Worm (Caenorhabditis elegans) whole organism, L4 larva: ENCODE results near the gene F59G1.4.
A peak's percentile ranks its signal among the peaks of the same experiment; 100 is the strongest.

ENCODE experiments used
- D1046.2 ChIP-seq: fragments of 200-800 bp; sonication (Bioruptor generic); IDR thresholded peaks from 2 replicates; pipeline ENCODE4 v1.3.6; 2022; ENCODE audit warnings: missing genetic modification characterization, missing compliant biosample characterization
- F26F4.8 ChIP-seq: fragments of 200-800 bp; sonication (Bioruptor generic); conservative IDR thresholded peaks from 2 replicates; pipeline ENCODE4 v1.3.6; 2022; ENCODE audit warnings: missing genetic modification characterization, missing compliant biosample characterization
- F44E2.7 ChIP-seq: fragments of 200-800 bp; sonication (Bioruptor generic); IDR thresholded peaks from 2 replicates; pipeline ENCODE4 v2.1.2; 2022; ENCODE audit warnings: missing genetic modification characterization, missing compliant biosample characterization
- R02D3.7 ChIP-seq: fragments of 150-350 bp; sonication (generic microtip); optimal IDR thresholded peaks from 3 replicates; lab custom pipeline; 2014; ENCODE audit warnings: missing biosample characterization, missing genetic modification characterization
- T20F7.1 ChIP-seq: fragments of 200-800 bp; sonication (Bioruptor generic); optimal IDR thresholded peaks from 2 replicates; lab custom pipeline; 2018; ENCODE audit warnings: mild to moderate bottlenecking, missing genetic modification characterization, missing compliant biosample characterization
- aha-1 ChIP-seq: fragments of 150-350 bp; peaks from one replicate; lab custom pipeline; 2014; ENCODE audit warnings: missing biosample characterization, missing genetic modification characterization
- ama-1 ChIP-seq: fragments of 150-350 bp; optimal IDR thresholded peaks from 2 replicates; lab custom pipeline; 2014; ENCODE audit warnings: inconsistent platforms, mixed read lengths
- attf-4 ChIP-seq: sonication (generic microtip); optimal IDR thresholded peaks from 3 replicates; lab custom pipeline; 2017; ENCODE audit warnings: missing biosample characterization, missing genetic modification characterization
- ceh-20 ChIP-seq: fragments of 200-800 bp; sonication (Bioruptor generic); IDR thresholded peaks from 2 replicates; pipeline ENCODE4 v1.3.6; 2022; ENCODE audit warnings: missing genetic modification reagents, missing genetic modification characterization, missing compliant biosample characterization
- ctbp-1 ChIP-seq: fragments of 200-800 bp; sonication (Bioruptor generic); IDR thresholded peaks from 2 replicates; pipeline ENCODE4 v1.3.6; 2022; ENCODE audit warnings: missing genetic modification reagents, missing genetic modification characterization, missing compliant biosample characterization
- daf-16 ChIP-seq, 3 experiments: sonication (generic microtip); optimal IDR thresholded peaks; 2 replicates each; lab custom pipeline; 2016 to 2017; ENCODE audit warnings: missing genetic modification characterization in 3 of 3, missing genetic modification reagents in 3 of 3, mild to moderate bottlenecking in 2 of 3, missing compliant biosample characterization in 2 of 3, missing biosample characterization in 1 of 3, moderate library complexity in 1 of 3
- daf-8 ChIP-seq: fragments of 200-800 bp; sonication (Bioruptor generic); IDR thresholded peaks from 2 replicates; pipeline ENCODE4 v1.3.6; 2022; ENCODE audit warnings: missing genetic modification characterization, missing compliant biosample characterization
- dmd-6 ChIP-seq: fragments of 200-800 bp; sonication (Bioruptor generic); IDR thresholded peaks from 2 replicates; pipeline ENCODE4 v1.3.6; 2022; ENCODE audit warnings: missing genetic modification reagents, missing genetic modification characterization, missing compliant biosample characterization
- dmd-9 ChIP-seq: fragments of 200-800 bp; sonication (Bioruptor generic); IDR thresholded peaks from 2 replicates; pipeline ENCODE4 v1.3.6; 2022; ENCODE audit warnings: missing genetic modification reagents, missing genetic modification characterization, missing compliant biosample characterization
- dpl-1 ChIP-seq: fragments of 150-350 bp; optimal IDR thresholded peaks from 2 replicates; lab custom pipeline; 2014; ENCODE audit warnings: missing biosample characterization, missing genetic modification reagents, missing genetic modification characterization
- duxl-1 ChIP-seq: sonication (generic microtip); optimal IDR thresholded peaks from 2 replicates; lab custom pipeline; 2016; ENCODE audit warnings: mild to moderate bottlenecking, missing genetic modification characterization, moderate library complexity, missing compliant biosample characterization; ENCODE audit not compliant: poor library complexity
- dve-1 ChIP-seq: sonication (generic microtip); optimal IDR thresholded peaks from 2 replicates; lab custom pipeline; 2017; ENCODE audit warnings: antibody characterized with exemption, mild to moderate bottlenecking, missing genetic modification characterization, missing compliant biosample characterization; ENCODE audit not compliant: insufficient read depth
- hif-1 ChIP-seq, 2 experiments: sonication (generic microtip); optimal IDR thresholded peaks; 2 replicates each; lab custom pipeline; 2016 to 2017; ENCODE audit warnings: missing compliant biosample characterization in 2 of 2, missing genetic modification characterization in 2 of 2, missing genetic modification reagents in 2 of 2, missing genotype in 2 of 2, mild to moderate bottlenecking in 1 of 2
- hlh-11 ChIP-seq: fragments of 200-800 bp; sonication (Bioruptor generic); optimal IDR thresholded peaks from 2 replicates; lab custom pipeline; 2018; ENCODE audit warnings: mild to moderate bottlenecking, missing genetic modification characterization, missing compliant biosample characterization
- hlh-30 ChIP-seq: sonication (generic microtip); optimal IDR thresholded peaks from 2 replicates; lab custom pipeline; 2017; ENCODE audit warnings: antibody characterized with exemption, mild to moderate bottlenecking, missing genetic modification characterization, missing compliant biosample characterization; ENCODE audit not compliant: insufficient read depth
- hmg-1.1 ChIP-seq: fragments of 200-800 bp; sonication (Bioruptor generic); IDR thresholded peaks from 2 replicates; pipeline ENCODE4 v1.3.6; 2022; ENCODE audit warnings: missing genetic modification reagents, missing genetic modification characterization, missing compliant biosample characterization
- lim-7 ChIP-seq: fragments of 200-800 bp; sonication (Bioruptor generic); IDR thresholded peaks from 2 replicates; pipeline ENCODE4 v1.3.6; 2022; ENCODE audit warnings: missing genetic modification characterization, missing compliant biosample characterization
- lin-1 ChIP-seq: fragments of 200-800 bp; sonication (Bioruptor generic); IDR thresholded peaks from 2 replicates; pipeline ENCODE4 v1.3.6; 2022; ENCODE audit warnings: missing genetic modification reagents, missing genetic modification characterization, missing compliant biosample characterization
- lin-38 ChIP-seq: fragments of 200-800 bp; sonication (Bioruptor generic); IDR thresholded peaks from 2 replicates; pipeline ENCODE4 v1.3.6; 2022; ENCODE audit warnings: missing genetic modification reagents, missing genetic modification characterization, missing compliant biosample characterization
- lsy-2 ChIP-seq, 2 experiments: fragments of 150-350 bp in 1 of 2; sonication (generic microtip) in 1 of 2; optimal IDR thresholded peaks; 2 replicates each; lab custom pipeline; 2014 to 2017; ENCODE audit warnings: missing biosample characterization in 2 of 2, missing genetic modification characterization in 2 of 2
- mdl-1 ChIP-seq, 2 experiments: fragments of 150-350 bp in 1 of 2; sonication (generic microtip) in 1 of 2; optimal IDR thresholded peaks; 2 replicates each; lab custom pipeline; 2014 to 2017; ENCODE audit warnings: missing biosample characterization in 2 of 2, missing genetic modification characterization in 2 of 2
- mep-1 ChIP-seq: fragments of 150-350 bp; sonication (generic microtip); optimal IDR thresholded peaks from 3 replicates; lab custom pipeline; 2014; ENCODE audit warnings: missing biosample characterization, missing genetic modification characterization
- mes-2 ChIP-seq: sonication (generic microtip); optimal IDR thresholded peaks from 2 replicates; lab custom pipeline; 2016; ENCODE audit warnings: missing genotype, mild to moderate bottlenecking, missing genetic modification characterization, missing compliant biosample characterization; ENCODE audit not compliant: poor library complexity, severe bottlenecking
- mxl-3 ChIP-seq: fragments of 200-800 bp; sonication (Bioruptor generic); optimal IDR thresholded peaks from 2 replicates; lab custom pipeline; 2018; ENCODE audit warnings: mild to moderate bottlenecking, missing genetic modification characterization, missing compliant biosample characterization
- nhr-28 ChIP-seq: fragments of 150-350 bp; optimal IDR thresholded peaks from 2 replicates; lab custom pipeline; 2014; ENCODE audit warnings: missing biosample characterization, missing genetic modification characterization
- nhr-41 ChIP-seq: fragments of 200-800 bp; sonication (Bioruptor generic); IDR thresholded peaks from 2 replicates; pipeline ENCODE4 v1.3.6; 2022; ENCODE audit warnings: missing genetic modification reagents, missing genetic modification characterization, missing compliant biosample characterization
- nhr-48 ChIP-seq: sonication (generic microtip); optimal IDR thresholded peaks from 2 replicates; lab custom pipeline; 2016; ENCODE audit warnings: mild to moderate bottlenecking, missing genetic modification characterization, missing compliant biosample characterization
- nhr-77 ChIP-seq: fragments of 150-350 bp; optimal IDR thresholded peaks from 2 replicates; lab custom pipeline; 2014; ENCODE audit warnings: missing biosample characterization, missing genetic modification characterization
- php-3 ChIP-seq: fragments of 200-800 bp; sonication (Bioruptor generic); IDR thresholded peaks from 2 replicates; pipeline ENCODE4 v1.3.6; 2022; ENCODE audit warnings: missing genetic modification reagents, missing genetic modification characterization, missing compliant biosample characterization
- pqm-1 ChIP-seq: sonication (generic microtip); optimal IDR thresholded peaks from 2 replicates; lab custom pipeline; 2017; ENCODE audit warnings: missing biosample characterization, missing genetic modification characterization
- saeg-2 ChIP-seq: fragments of 200-800 bp; sonication (Bioruptor generic); IDR thresholded peaks from 2 replicates; pipeline ENCODE4 v1.3.6; 2022; ENCODE audit warnings: missing genetic modification reagents, missing genetic modification characterization, missing compliant biosample characterization
- snpc-1.2 ChIP-seq: fragments of 200-800 bp; sonication (Bioruptor generic); IDR thresholded peaks from 2 replicates; pipeline ENCODE4 v1.3.6; 2022; ENCODE audit warnings: missing genetic modification reagents, missing genetic modification characterization, missing compliant biosample characterization
- tra-1 ChIP-seq: fragments of 200-800 bp; sonication (Bioruptor generic); IDR thresholded peaks from 2 replicates; pipeline ENCODE4 v1.3.6; 2022; ENCODE audit warnings: missing genetic modification reagents, missing genetic modification characterization, missing compliant biosample characterization
- zag-1 ChIP-seq: fragments of 150-350 bp; optimal IDR thresholded peaks from 2 replicates; lab custom pipeline; 2014; ENCODE audit warnings: missing biosample characterization, missing genetic modification characterization
- ztf-7 ChIP-seq: fragments of 150-350 bp; optimal IDR thresholded peaks from 2 replicates; lab custom pipeline; 2014; ENCODE audit warnings: missing biosample characterization, missing genetic modification characterization

F59G1.4 gene

ce11 chrII:5918149-5918697 lies 22.3 kb downstream of the F59G1.4 start, which contains the start of gene ptp-2 (continued):
- TF ChIP-seq R02D3.7 (tag; lab: Kevin White, UChicago) (peak; percentile 25), ctbp-1 (GFP tag; lab: Robert Waterston, UW) (no peak), ama-1 (peak; percentile 5), D1046.2 (GFP tag; lab: Robert Waterston, UW) (no peak), dve-1 (tag; lab: Kevin White, UChicago) (peak; percentile 11)
- TF ChIP-seq, all 104 proteins: peak for 12

ce11 chrII:5921620-5922019 lies 25.6 kb downstream of the F59G1.4 start, which contains the start of gene vrk-1:
vrk-1 (plus strand) TSS chrII:5921967.
- TF ChIP-seq hmg-1.1, result no peak
- TF ChIP-seq dpl-1 (GFP tag; lab: Kevin White, UChicago), result peak; percentile 48
- no peak for TF ChIP-seq mxl-3 (GFP tag; lab: Kevin White, UChicago)
- no peak for TF ChIP-seq daf-8
- no peak for TF ChIP-seq F44E2.7 (GFP tag; lab: Robert Waterston, UW)
- peak in 1 of 2 experiments; percentile 25 for TF ChIP-seq lsy-2 (tag; optimal IDR thresholded peaks at IDR 0.05; lab: Kevin White, UChicago)
- TF ChIP-seq mes-2 (tag; lab: Kevin White, UChicago), result peak; percentile 24
- peak; percentile 47 for TF ChIP-seq lin-38 (GFP tag; lab: Robert Waterston, UW)
- TF ChIP-seq attf-4 (tag; lab: Kevin White, UChicago), result no peak

ce11 chrII:5928502-5928901 lies 32.5 kb downstream of the F59G1.4 start, which contains the start of gene egl-44:
egl-44 (plus strand) TSS chrII:5928802.
- no peak for TF ChIP-seq duxl-1

ce11 chrII:5930095-5930653 lies 34.2 kb downstream of the F59G1.4 start:
- TF ChIP-seq dve-1 (tag; lab: Kevin White, UChicago) (peak; percentile 84), nhr-48 (tag; lab: Kevin White, UChicago) (peak; percentile 61), hlh-11 (peak; percentile 85), dmd-9 (no peak), dmd-6 (GFP tag; lab: Robert Waterston, UW) (peak; percentile 71), saeg-2 (GFP tag; lab: Robert Waterston, UW) (no peak), mes-2 (tag; lab: Kevin White, UChicago) (peak; percentile 6), ceh-20 (GFP tag; lab: Robert Waterston, UW) (no peak), pqm-1 (tag; lab: Kevin White, UChicago) (peak; percentile 100), lim-7 (GFP tag; lab: Robert Waterston, UW) (no peak), nhr-77 (tag; lab: Kevin White, UChicago) (peak; percentile 95), tra-1 (GFP tag; lab: Robert Waterston, UW) (peak; percentile 63; the same call in 1 of the 2 replicates), zag-1 (no peak), ama-1 (no peak), mxl-3 (GFP tag; lab: Kevin White, UChicago) (peak; percentile 32), nhr-41 (GFP tag; lab: Robert Waterston, UW) (0 out of 2 replicates have a peak, but pooled peaks have one; percentile 39), hlh-30 (peak; percentile 10), R02D3.7 (tag; lab: Kevin White, UChicago) (no peak), hif-1 (tag; optimal IDR thresholded peaks at IDR 0.05; lab: Kevin White, UChicago) (peak in 1 of 2 experiments; percentile 70), ztf-7 (tag; lab: Kevin White, UChicago) (no peak), php-3 (GFP tag; lab: Robert Waterston, UW) (peak; percentile 83), daf-16 (GFP tag; optimal IDR thresholded peaks at IDR 0.05; lab: Kevin White, UChicago) (no peak), daf-16 (tag; optimal IDR thresholded peaks at IDR 0.05; lab: Kevin White, UChicago) (peak; percentile 92), mdl-1 (tag; optimal IDR thresholded peaks at IDR 0.05; lab: Kevin White, UChicago) (peak in 1 of 2 experiments; percentile 54), snpc-1.2 (no peak), nhr-28 (tag; lab: Kevin White, UChicago) (peak; percentile 87), T20F7.1 (GFP tag; lab: Kevin White, UChicago) (peak; percentile 37), lin-1 (GFP tag; lab: Robert Waterston, UW) (peak; percentile 82), aha-1 (tag; lab: Kevin White, UChicago) (peak; percentile 47), lsy-2 (tag; optimal IDR thresholded peaks at IDR 0.05; lab: Kevin White, UChicago) (peak in 1 of 2 experiments; percentile 42), F26F4.8 (no peak), mep-1 (peak; percentile 35)
